Fruit fly (Drosophila melanogaster): ENCODE measurements around the gene kraken.

DNA sequence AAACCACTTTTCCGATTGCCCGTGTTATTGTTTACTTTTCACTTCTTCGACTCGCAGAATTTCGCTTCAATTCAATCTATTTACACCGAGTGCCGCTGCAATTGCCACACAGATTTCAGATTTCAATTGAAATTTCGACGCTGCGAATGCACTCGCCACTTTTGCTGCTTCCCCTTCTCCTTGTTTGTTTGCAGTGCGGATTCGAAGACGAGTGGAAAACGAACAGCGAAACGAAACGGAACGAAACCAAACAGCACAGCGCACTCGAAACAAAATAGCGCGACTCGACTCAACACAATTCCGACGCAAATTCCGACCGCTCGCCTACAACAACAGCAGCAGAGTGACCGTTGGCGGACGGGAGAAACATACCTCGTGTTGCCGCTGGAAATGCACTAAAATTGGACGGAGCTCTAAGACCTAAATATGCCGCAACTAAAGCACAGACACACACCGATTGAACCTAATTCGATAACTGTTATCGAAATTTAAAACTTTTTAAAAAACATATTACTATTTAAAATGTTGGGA is 1.8 kb upstream of the kraken start, which contains the start of gene drongo:
- TF ChIP-seq Clk (GFP tag; optimal IDR thresholded peaks at IDR 0.05) (no peak), tj (GFP tag; optimal IDR thresholded peaks at IDR 0.05) (peak; percentile 60), CG7045 (GFP tag; optimal IDR thresholded peaks at IDR 0.05) (peak; percentile 2), CG7101 (tag; optimal IDR thresholded peaks at IDR 0.05) (peak; percentile 62), Mnt (GFP tag; optimal IDR thresholded peaks at IDR 0.05) (peak; percentile 75), cnc (optimal IDR thresholded peaks at IDR 0.05) (no peak), CG12768 (GFP tag; optimal IDR thresholded peaks at IDR 0.05) (peak; percentile 23), Crg-1 (GFP tag; optimal IDR thresholded peaks at IDR 0.05) (no peak), CG33017 (tag; optimal IDR thresholded peaks at IDR 0.05) (peak; percentile 26), CG11617 (GFP tag; optimal IDR thresholded peaks at IDR 0.05) (peak; percentile 14), kay (GFP tag; ENCODE audit: borderline replicate concordance) (no peak), bab1 (GFP tag; optimal IDR thresholded peaks at IDR 0.05) (peak; percentile 66), CG14711 (tag; optimal IDR thresholded peaks at IDR 0.05) (peak; percentile 60), CG5204 (GFP tag; optimal IDR thresholded peaks at IDR 0.05) (no peak)

Data from whole organism, adult.